Worm (Caenorhabditis elegans): Measurements from ENCODE around the gene srv-15.

DNA sequence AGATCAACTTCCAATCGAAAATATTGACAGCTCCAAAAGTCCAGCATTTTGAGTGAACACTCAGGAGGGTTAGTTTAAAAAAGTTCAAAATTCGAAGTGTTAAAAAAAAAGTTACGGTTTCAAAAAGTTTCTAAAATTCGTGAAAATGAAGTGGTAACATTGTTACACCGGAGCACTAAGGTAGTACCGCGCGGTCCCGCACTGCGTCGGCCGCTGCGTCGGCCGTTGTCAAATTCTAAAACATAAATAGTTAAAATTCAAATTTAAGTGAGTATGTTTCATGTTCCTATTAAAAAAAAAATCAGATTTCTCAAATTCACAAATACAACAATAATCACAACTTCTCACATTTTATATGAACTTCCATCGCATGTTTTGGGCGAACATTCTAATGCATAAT lies 38.1 kb upstream of the srv-15 start:
- no peak for TF ChIP-seq dao-5 (tag; optimal IDR thresholded peaks at IDR 0.05)
- TF ChIP-seq him-1 (tag; optimal IDR thresholded peaks at IDR 0.05), result no peak

Data from whole organism, L4/young adult.